Fruit fly (Drosophila melanogaster): Measurements from ENCODE around the gene Uxt.

The Uxt gene

DNA sequence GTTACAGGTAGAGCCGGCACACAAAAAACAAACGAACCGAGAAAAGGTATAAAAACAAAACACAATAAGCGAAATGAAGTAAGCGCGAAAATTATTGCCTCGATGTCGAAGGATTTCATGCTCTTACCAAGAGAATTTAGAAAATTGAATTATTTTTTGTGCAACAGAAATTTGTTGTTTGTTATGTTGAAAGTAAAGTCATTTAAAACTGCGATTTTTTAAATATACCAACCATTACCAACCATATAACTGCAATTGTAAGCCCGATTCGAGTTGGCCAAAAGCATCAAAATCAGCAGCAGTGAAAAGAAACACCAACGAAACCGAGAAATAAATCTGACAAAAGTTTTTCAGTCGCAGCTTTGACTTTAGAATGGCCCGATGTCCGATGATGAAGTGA, 24.6 kb downstream of the Uxt start (continued):
- TF ChIP-seq CG16779 (tag; optimal IDR thresholded peaks at IDR 0.05) (no peak), spab (GFP tag; optimal IDR thresholded peaks at IDR 0.05) (no peak), CG11762 (GFP tag; optimal IDR thresholded peaks at IDR 0.05; ENCODE audit: insufficient read depth) (no peak), CG7368 (GFP tag; optimal IDR thresholded peaks at IDR 0.05) (no peak), Eip78C (GFP tag) (peak; percentile 76)

DNA sequence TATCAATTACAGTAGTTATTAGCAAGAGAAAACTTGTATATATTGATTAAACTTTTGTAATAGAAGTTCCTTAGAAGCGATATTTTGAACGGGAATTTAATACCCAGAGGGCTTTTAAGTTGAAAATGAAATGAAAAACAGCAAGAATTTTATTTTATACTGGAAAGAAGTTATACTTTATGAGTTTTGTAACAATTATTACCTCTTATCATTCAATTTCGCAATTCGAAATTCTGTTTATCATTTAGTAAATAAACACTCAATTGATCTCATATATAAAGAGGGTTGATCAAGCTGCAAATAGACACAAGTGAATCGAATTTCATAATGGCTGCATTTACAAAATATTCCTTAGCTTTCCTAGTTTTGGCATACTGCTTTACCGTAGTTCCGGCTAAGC, 28.3 kb downstream of the Uxt start, which contains the start of gene CG15263:
TSS of gene CG15263 (plus strand) at position 301 of the 400 bp plus-strand sequence.
- no peak for TF ChIP-seq CG6808 (GFP tag; optimal IDR thresholded peaks at IDR 0.05)
- TF ChIP-seq lz (GFP tag; optimal IDR thresholded peaks at IDR 0.05) = no peak
- no peak for TF ChIP-seq Eip75B (GFP tag; optimal IDR thresholded peaks at IDR 0.05)
- TF ChIP-seq topi (GFP tag; optimal IDR thresholded peaks at IDR 0.05) = no peak
- TF ChIP-seq Met (GFP tag; optimal IDR thresholded peaks at IDR 0.05) = no peak
- TF ChIP-seq CG8632 (GFP tag; optimal IDR thresholded peaks at IDR 0.05) = no peak
- TF ChIP-seq CG31627 (GFP tag; optimal IDR thresholded peaks at IDR 0.05) = no peak
- no peak for TF ChIP-seq Sox15 (GFP tag; optimal IDR thresholded peaks at IDR 0.05)
- TF ChIP-seq CG7368 (GFP tag; optimal IDR thresholded peaks at IDR 0.05) = no peak
- TF ChIP-seq OdsH (GFP tag; optimal IDR thresholded peaks at IDR 0.05) = no peak
- no peak for TF ChIP-seq CG11762 (GFP tag; optimal IDR thresholded peaks at IDR 0.05; ENCODE audit: insufficient read depth)
- no peak for TF ChIP-seq CG15336 (GFP tag; IDR thresholded peaks at IDR 0.05)
- TF ChIP-seq CG9139 (GFP tag; optimal IDR thresholded peaks at IDR 0.05) = no peak
- no peak for TF ChIP-seq dac (GFP tag; optimal IDR thresholded peaks at IDR 0.05)
- no peak for TF ChIP-seq Hr38 (GFP tag; optimal IDR thresholded peaks at IDR 0.05)
- no peak for TF ChIP-seq CG1621 (tag; optimal IDR thresholded peaks at IDR 0.05)
- no peak for TF ChIP-seq achi (GFP tag; optimal IDR thresholded peaks at IDR 0.05)
- TF ChIP-seq CG10669 (GFP tag; optimal IDR thresholded peaks at IDR 0.05) = no peak
- no peak for TF ChIP-seq CG6276 (GFP tag; optimal IDR thresholded peaks at IDR 0.05)

DNA sequence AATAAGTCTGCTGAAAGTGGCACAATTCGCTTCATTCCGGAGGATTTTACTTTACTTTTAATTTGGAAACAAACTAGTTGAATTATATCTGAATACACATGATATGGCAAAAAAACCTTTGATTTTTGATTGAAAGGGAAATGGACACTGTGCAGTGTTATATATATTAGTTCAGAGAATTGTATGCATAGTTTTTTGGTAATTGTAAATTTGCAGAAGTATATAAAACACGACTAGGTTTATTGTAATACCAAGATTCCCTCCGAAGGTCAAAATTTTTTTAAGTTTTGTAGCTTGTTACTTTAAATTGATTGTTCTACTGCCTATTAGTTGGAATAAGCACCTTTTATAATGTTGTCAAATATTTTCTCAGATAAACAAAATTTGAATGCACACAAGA, 35.8 kb downstream of the Uxt start, which contains the start of gene CG15260:
TSS of gene CG15260 (minus strand) at position 101 of the 400 bp plus-strand sequence.
- TF ChIP-seq pdm3 (GFP tag; optimal IDR thresholded peaks at IDR 0.05) (no peak), CG6792 (GFP tag; optimal IDR thresholded peaks at IDR 0.05) (no peak), Lpt (GFP tag; optimal IDR thresholded peaks at IDR 0.05) (no peak), eg (GFP tag; IDR thresholded peaks at IDR 0.05) (no peak), CG32006 (GFP tag; optimal IDR thresholded peaks at IDR 0.05) (no peak), CG15336 (GFP tag; IDR thresholded peaks at IDR 0.05) (no peak), CG6163 (GFP tag; IDR thresholded peaks at IDR 0.05) (no peak), CG11902 (GFP tag; optimal IDR thresholded peaks at IDR 0.05) (no peak), svp (GFP tag) (no peak), achi (GFP tag; optimal IDR thresholded peaks at IDR 0.05) (no peak), CG31627 (GFP tag; optimal IDR thresholded peaks at IDR 0.05) (no peak), net (GFP tag; optimal IDR thresholded peaks at IDR 0.05) (no peak), CG3919 (GFP tag; optimal IDR thresholded peaks at IDR 0.05) (no peak), Hr39 (GFP tag; optimal IDR thresholded peaks at IDR 0.05) (no peak), CG3032 (tag; optimal IDR thresholded peaks at IDR 0.05) (no peak), CG1621 (tag; optimal IDR thresholded peaks at IDR 0.05) (no peak), Sox14 (GFP tag; optimal IDR thresholded peaks at IDR 0.05) (no peak), acj6 (GFP tag; optimal IDR thresholded peaks at IDR 0.05) (no peak)

DNA sequence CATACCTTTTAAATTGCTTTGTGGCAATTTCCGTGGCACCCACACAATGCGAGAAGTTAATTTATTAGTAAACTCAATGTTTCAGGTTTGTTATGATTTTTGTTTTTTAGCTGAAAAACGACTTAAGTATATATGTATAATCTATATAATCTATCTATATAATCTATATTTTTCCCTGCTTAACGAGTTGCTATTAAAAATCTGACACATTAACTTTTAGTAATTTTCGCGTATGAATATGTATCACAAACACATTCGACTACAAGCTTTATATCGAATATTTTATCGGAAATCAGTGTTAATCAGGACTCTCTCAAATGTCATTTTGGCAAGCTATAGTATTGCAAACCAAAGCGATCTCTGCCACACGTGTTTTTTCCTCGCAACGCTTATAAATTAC, 41.1 kb downstream of the Uxt start, which contains the start of gene CG15262:
TSS of gene CG15262 (plus strand) at position 301 of the 400 bp plus-strand sequence.
- TF ChIP-seq CG4318 (GFP tag; optimal IDR thresholded peaks at IDR 0.05) (no peak), CG3919 (GFP tag; optimal IDR thresholded peaks at IDR 0.05) (no peak), ss (GFP tag; optimal IDR thresholded peaks at IDR 0.05) (no peak), CG34406 (GFP tag; optimal IDR thresholded peaks at IDR 0.05) (no peak), CG3032 (tag; optimal IDR thresholded peaks at IDR 0.05) (no peak), Sox15 (GFP tag; optimal IDR thresholded peaks at IDR 0.05) (no peak), CG31627 (GFP tag; optimal IDR thresholded peaks at IDR 0.05) (no peak), dac (GFP tag; optimal IDR thresholded peaks at IDR 0.05) (no peak), Sox14 (GFP tag; optimal IDR thresholded peaks at IDR 0.05) (no peak), CG1621 (tag; optimal IDR thresholded peaks at IDR 0.05) (no peak), fd59A (GFP tag; optimal IDR thresholded peaks at IDR 0.05) (no peak), salr (GFP tag; optimal IDR thresholded peaks at IDR 0.05) (no peak), CG10669 (GFP tag; optimal IDR thresholded peaks at IDR 0.05) (no peak), Gug (GFP tag; IDR thresholded peaks at IDR 0.05) (no peak), CG11902 (GFP tag; optimal IDR thresholded peaks at IDR 0.05) (no peak), Ets96B (tag; optimal IDR thresholded peaks at IDR 0.05) (no peak), Met (GFP tag; optimal IDR thresholded peaks at IDR 0.05) (no peak), CG6276 (GFP tag; optimal IDR thresholded peaks at IDR 0.05) (no peak)

Measured in whole organism, prepupa.